Worm (Caenorhabditis elegans): Measurements from ENCODE around the gene nac-2.

- TF ChIP-seq ceh-28 (tag; optimal IDR thresholded peaks at IDR 0.05) (no peak), fkh-10 (GFP tag; optimal IDR thresholded peaks at IDR 0.05) (no peak), jun-1 (tag; optimal IDR thresholded peaks at IDR 0.05) (no peak), unc-39 (tag; optimal IDR thresholded peaks at IDR 0.05) (no peak), daf-12 (tag; optimal IDR thresholded peaks at IDR 0.05) (no peak), pha-4 (tag; optimal IDR thresholded peaks at IDR 0.05) (no peak), ceh-9 (tag; optimal IDR thresholded peaks at IDR 0.05) (no peak), ztf-11 (tag; optimal IDR thresholded peaks at IDR 0.05) (no peak), nhr-11 (tag; optimal IDR thresholded peaks at IDR 0.05) (no peak), nhr-25 (tag; optimal IDR thresholded peaks at IDR 0.05) (no peak), skn-1 (tag; optimal IDR thresholded peaks at IDR 0.05) (no peak), unc-62 (GFP tag; optimal IDR thresholded peaks at IDR 0.05) (no peak), nhr-76 (tag; optimal IDR thresholded peaks at IDR 0.05) (no peak)
These were observed 8.6 kb upstream of the nac-2 start for ce11 chrIII:9051714-9052113.
